Fruit fly (Drosophila melanogaster) Kc167 (cell line): ENCODE measurements around the gene RpL37A.

Experiments used
- Myc ChIP-seq: fragments of >200 bp; optimal IDR thresholded peaks from 2 replicates; lab custom pipeline; 2017; ENCODE audit warnings: missing external identifiers
- Sin3A ChIP-seq: fragments of >200 bp; optimal IDR thresholded peaks from 2 replicates; lab custom pipeline; 2018; ENCODE audit warnings: missing external identifiers
- h ChIP-seq: fragments of >200 bp; optimal IDR thresholded peaks from 3 replicates; lab custom pipeline; 2018; ENCODE audit warnings: missing external identifiers
- insv ChIP-seq: fragments of >200 bp; optimal IDR thresholded peaks from 3 replicates; lab custom pipeline; 2018; ENCODE audit warnings: missing external identifiers
- ttk ChIP-seq: sonication (Bioruptor generic); optimal IDR thresholded peaks from 2 replicates; lab custom pipeline; 2017; ENCODE audit warnings: missing external identifiers

dm6 chr2L:5062799-5063404 lies 7.9 kb upstream of the RpL37A start:
- TF ChIP-seq h (no peak), Sin3A (lab: Kevin White, UChicago) (no peak), insv (lab: Kevin White, UChicago) (no peak), ttk (lab: Kevin White, UChicago) (no peak), Myc (lab: Kevin White, UChicago) (no peak)
